Fruit fly (Drosophila melanogaster) whole organism, embryonic: Measurements from ENCODE around the gene CG11596.

Experiments
- B-H2 ChIP-seq: fragments of 200-800 bp; sonication (Bioruptor generic); optimal IDR thresholded peaks from 2 replicates; lab custom pipeline; 2018; ENCODE audit warnings: missing biosample characterization, mild to moderate bottlenecking, missing genetic modification characterization
- Bteb2 ChIP-seq: fragments of 200-800 bp; sonication (Bioruptor generic); optimal IDR thresholded peaks from 2 replicates; lab custom pipeline; 2016; ENCODE audit warnings: missing biosample characterization, missing genetic modification characterization
- CG14860 ChIP-seq: fragments of 200-800 bp; sonication (Bioruptor generic); IDR thresholded peaks from 3 replicates; pipeline ENCODE4 v1.3.6; 2022; ENCODE audit warnings: missing biosample characterization, missing genetic modification characterization; ENCODE audit not compliant: partially characterized antibody
- CG15011 ChIP-seq: fragments of 200-800 bp; sonication (Bioruptor generic); optimal IDR thresholded peaks from 3 replicates; lab custom pipeline; 2018; ENCODE audit warnings: missing biosample characterization, mild to moderate bottlenecking, missing genetic modification characterization
- CG15269 ChIP-seq: fragments of 200-800 bp; sonication (Bioruptor generic); optimal IDR thresholded peaks from 2 replicates; lab custom pipeline; 2018; ENCODE audit warnings: missing biosample characterization, mild to moderate bottlenecking, missing genetic modification characterization, moderate library complexity
- CG15514 ChIP-seq: fragments of 200-800 bp; sonication (Bioruptor generic); optimal IDR thresholded peaks from 3 replicates; lab custom pipeline; 2017; ENCODE audit warnings: missing biosample characterization, missing genetic modification characterization, mild to moderate bottlenecking, moderate library complexity, missing genetic modification reagents
- CG15696 ChIP-seq: fragments of 200-800 bp; sonication (Bioruptor generic); optimal IDR thresholded peaks from 2 replicates; lab custom pipeline; 2019; ENCODE audit warnings: missing biosample characterization, mild to moderate bottlenecking, missing genetic modification characterization, moderate library complexity
- CG18599 ChIP-seq: fragments of 200-800 bp; sonication (Bioruptor generic); optimal IDR thresholded peaks from 3 replicates; lab custom pipeline; 2017; ENCODE audit warnings: missing biosample characterization, missing genetic modification characterization, mild to moderate bottlenecking, moderate library complexity, missing genetic modification reagents
- CG2116 ChIP-seq: fragments of 200-800 bp; sonication (Bioruptor generic); optimal IDR thresholded peaks from 3 replicates; lab custom pipeline; 2018; ENCODE audit warnings: missing biosample characterization, mild to moderate bottlenecking, missing genetic modification characterization
- CG33557 ChIP-seq: fragments of 200-800 bp; sonication (Bioruptor generic); optimal IDR thresholded peaks from 2 replicates; lab custom pipeline; 2019; ENCODE audit warnings: missing biosample characterization, mild to moderate bottlenecking, missing genetic modification characterization, moderate library complexity
- CG4617 ChIP-seq: fragments of 200-800 bp; sonication (Bioruptor generic); optimal IDR thresholded peaks from 3 replicates; lab custom pipeline; 2016; ENCODE audit warnings: missing biosample characterization, missing genetic modification characterization, borderline replicate concordance
- CG9215 ChIP-seq: fragments of 200-800 bp; sonication (Bioruptor generic); IDR thresholded peaks from 2 replicates; pipeline ENCODE4 v1.3.6; 2022; ENCODE audit warnings: missing biosample characterization, missing genetic modification characterization
- D19A ChIP-seq: fragments of 200-800 bp; optimal IDR thresholded peaks from 3 replicates; lab custom pipeline; 2019; ENCODE audit warnings: missing biosample characterization, mild to moderate bottlenecking, missing genetic modification characterization, moderate library complexity
- Dbx ChIP-seq: fragments of 200-800 bp; sonication (Bioruptor generic); IDR thresholded peaks from 3 replicates; pipeline ENCODE4 v1.3.6; 2022; ENCODE audit warnings: missing biosample characterization, missing genetic modification characterization
- Dll ChIP-seq: fragments of 200-800 bp; sonication (Bioruptor generic); IDR thresholded peaks from 4 replicates; pipeline ENCODE4 v1.3.6; 2022; ENCODE audit warnings: missing biosample characterization, missing genetic modification characterization; ENCODE audit not compliant: partially characterized antibody
- Eip74EF ChIP-seq, 2 experiments: fragments of 200-800 bp in 1 of 2; fragments of >200 bp in 1 of 2; sonication (Bioruptor generic) in 1 of 2; optimal IDR thresholded peaks; 2 replicates each; lab custom pipeline; 2017 to 2019; ENCODE audit warnings: missing biosample characterization in 2 of 2, missing genetic modification characterization in 2 of 2, mild to moderate bottlenecking in 1 of 2, moderate library complexity in 1 of 2
- Ets65A ChIP-seq: fragments of 200-800 bp; sonication (Bioruptor generic); peaks from one replicate; lab custom pipeline; 2016; ENCODE audit warnings: missing biosample characterization, missing genetic modification characterization
- H15 ChIP-seq: fragments of 200-800 bp; sonication (Bioruptor generic); IDR thresholded peaks from 3 replicates; pipeline ENCODE4 v1.3.6; 2022; ENCODE audit warnings: missing biosample characterization, missing genetic modification characterization
- Hr3 ChIP-seq: fragments of 200-800 bp; sonication (Bioruptor generic); optimal IDR thresholded peaks from 3 replicates; lab custom pipeline; 2016; ENCODE audit warnings: missing biosample characterization, missing genetic modification characterization
- Hr78 ChIP-seq, 2 experiments: fragments of 200-800 bp in 1 of 2; fragments of >200 bp in 1 of 2; sonication (Bioruptor generic) in 1 of 2; optimal IDR thresholded peaks; 2 replicates each; lab custom pipeline; 2017 to 2019; ENCODE audit warnings: missing biosample characterization in 2 of 2, missing genetic modification characterization in 2 of 2, mild to moderate bottlenecking in 1 of 2, moderate library complexity in 1 of 2
- Jarid2 ChIP-seq: fragments of 200-800 bp; sonication (Bioruptor generic); optimal IDR thresholded peaks from 3 replicates; lab custom pipeline; 2017; ENCODE audit warnings: mild to moderate bottlenecking, missing biosample characterization, missing genetic modification reagents, missing genetic modification characterization
- Nf-YA ChIP-seq: fragments of 200-800 bp; sonication (Bioruptor generic); IDR thresholded peaks from 2 replicates; pipeline ENCODE4 v1.3.6; 2022; ENCODE audit warnings: missing biosample characterization, missing genetic modification characterization
- Optix ChIP-seq: fragments of 200-800 bp; sonication (Bioruptor generic); IDR thresholded peaks from 3 replicates; pipeline ENCODE4 v1.3.6; 2022; ENCODE audit warnings: missing biosample characterization, missing genetic modification characterization
- Ptx1 ChIP-seq: fragments of 200-800 bp; sonication (Bioruptor generic); IDR thresholded peaks from 2 replicates; pipeline ENCODE4 v1.3.6; 2022; ENCODE audit warnings: missing biosample characterization, missing genetic modification characterization
- Ravus ChIP-seq: fragments of 200-800 bp; sonication (Bioruptor generic); IDR thresholded peaks from 2 replicates; pipeline ENCODE4 v1.3.6; 2022; ENCODE audit warnings: missing biosample characterization, missing genetic modification characterization
- Six4 ChIP-seq: fragments of 200-800 bp; sonication (Bioruptor generic); optimal IDR thresholded peaks from 2 replicates; lab custom pipeline; 2016; ENCODE audit warnings: missing biosample characterization, missing genetic modification characterization
- TFAM ChIP-seq: fragments of 200-800 bp; sonication (Bioruptor generic); optimal IDR thresholded peaks from 2 replicates; lab custom pipeline; 2017; ENCODE audit warnings: missing biosample characterization, missing genetic modification characterization, inconsistent platforms
- Vsx1 ChIP-seq: fragments of 200-800 bp; sonication (Bioruptor generic); optimal IDR thresholded peaks from 2 replicates; lab custom pipeline; 2017; ENCODE audit warnings: missing biosample characterization, mild to moderate bottlenecking, missing genetic modification characterization, missing genetic modification reagents
- al ChIP-seq: fragments of 200-800 bp; sonication (Bioruptor generic); IDR thresholded peaks from 2 replicates; pipeline ENCODE4 v1.3.6; 2022; ENCODE audit warnings: missing biosample characterization, missing genetic modification characterization
- amos ChIP-seq: fragments of 200-800 bp; sonication (Bioruptor generic); IDR thresholded peaks from 2 replicates; pipeline ENCODE4 v1.3.6; 2022; ENCODE audit warnings: missing biosample characterization, missing genetic modification characterization; ENCODE audit not compliant: partially characterized antibody
- cg ChIP-seq: fragments of 200-800 bp; sonication (Bioruptor generic); optimal IDR thresholded peaks from 3 replicates; lab custom pipeline; 2019; ENCODE audit warnings: missing biosample characterization, mild to moderate bottlenecking, missing genetic modification characterization, moderate library complexity
- da ChIP-seq: fragments of 200-800 bp; sonication (Bioruptor generic); optimal IDR thresholded peaks from 2 replicates; lab custom pipeline; 2016; ENCODE audit warnings: missing biosample characterization, missing genetic modification characterization
- dpn ChIP-seq, 2 experiments: fragments of 200-800 bp; sonication (Bioruptor generic); optimal IDR thresholded peaks; 3 replicates each; lab custom pipeline; 2016; ENCODE audit warnings: missing biosample characterization in 2 of 2, missing genetic modification characterization in 2 of 2
- gce ChIP-seq: fragments of 200-800 bp; sonication (Bioruptor generic); IDR thresholded peaks from 3 replicates; pipeline ENCODE4 v1.3.6; 2022; ENCODE audit warnings: missing biosample characterization, missing genetic modification characterization
- gsb ChIP-seq: fragments of 200-800 bp; sonication (Bioruptor generic); IDR thresholded peaks from 2 replicates; pipeline ENCODE4 v1.3.6; 2022; ENCODE audit warnings: missing biosample characterization, missing genetic modification characterization
- ham ChIP-seq: fragments of 200-800 bp; sonication (Bioruptor generic); IDR thresholded peaks from 2 replicates; pipeline ENCODE4 v1.3.6; 2022; ENCODE audit warnings: missing biosample characterization, missing genetic modification characterization
- kay ChIP-seq: fragments of 200-800 bp; sonication (Bioruptor generic); optimal IDR thresholded peaks from 2 replicates; lab custom pipeline; 2016; ENCODE audit warnings: missing biosample characterization, missing genetic modification characterization
- lab ChIP-seq: fragments of 200-800 bp; sonication (Bioruptor generic); optimal IDR thresholded peaks from 3 replicates; lab custom pipeline; 2017; ENCODE audit warnings: missing biosample characterization, missing genetic modification characterization, mild to moderate bottlenecking, moderate library complexity, missing genetic modification reagents
- lmd ChIP-seq: fragments of 200-800 bp; sonication (Bioruptor generic); IDR thresholded peaks from 2 replicates; pipeline ENCODE4 v1.3.6; 2022; ENCODE audit warnings: missing biosample characterization, missing genetic modification characterization
- luna ChIP-seq: fragments of 200-800 bp; sonication (Bioruptor generic); optimal IDR thresholded peaks from 2 replicates; lab custom pipeline; 2016; ENCODE audit warnings: missing biosample characterization, missing genetic modification characterization
- nau ChIP-seq: fragments of 200-800 bp; sonication (Bioruptor generic); optimal IDR thresholded peaks from 3 replicates; lab custom pipeline; 2017; ENCODE audit warnings: missing biosample characterization, mild to moderate bottlenecking, missing genetic modification characterization, missing genetic modification reagents
- otp ChIP-seq: fragments of 200-800 bp; sonication (Bioruptor generic); IDR thresholded peaks from 3 replicates; pipeline ENCODE4, ENCODE4 v1.3.6; 2022; ENCODE audit warnings: missing biosample characterization, missing genetic modification characterization
- pita ChIP-seq: fragments of 200-800 bp; sonication (Bioruptor generic); optimal IDR thresholded peaks from 2 replicates; lab custom pipeline; 2017; ENCODE audit warnings: missing biosample characterization, mild to moderate bottlenecking, missing genetic modification characterization
- sd ChIP-seq: fragments of 200-800 bp; sonication (Bioruptor generic); optimal IDR thresholded peaks from 3 replicates; lab custom pipeline; 2018; ENCODE audit warnings: missing biosample characterization, mild to moderate bottlenecking, missing genetic modification characterization, moderate library complexity
- sima ChIP-seq: fragments of 200-800 bp; sonication (Bioruptor generic); optimal IDR thresholded peaks from 2 replicates; lab custom pipeline; 2016; ENCODE audit warnings: missing biosample characterization, missing genetic modification characterization
- sr ChIP-seq: fragments of 200-800 bp; sonication (Bioruptor generic); IDR thresholded peaks from 3 replicates; pipeline ENCODE4 v1.3.6; 2022; ENCODE audit warnings: missing biosample characterization, missing genetic modification characterization
- stc ChIP-seq: fragments of 200-800 bp; sonication (Bioruptor generic); IDR thresholded peaks from 2 replicates; pipeline ENCODE4 v1.3.6; 2022; ENCODE audit warnings: missing biosample characterization, missing genetic modification characterization
- tio ChIP-seq: fragments of 200-800 bp; sonication (Bioruptor generic); optimal IDR thresholded peaks from 2 replicates; lab custom pipeline; 2017; ENCODE audit warnings: missing biosample characterization, missing genetic modification characterization, inconsistent platforms
- trem ChIP-seq: fragments of 200-800 bp; optimal IDR thresholded peaks from 3 replicates; lab custom pipeline; 2019; ENCODE audit warnings: missing biosample characterization, mild to moderate bottlenecking, missing genetic modification characterization, moderate library complexity
- twi ChIP-seq: fragments of 200-800 bp; optimal IDR thresholded peaks from 2 replicates; lab custom pipeline; 2019; ENCODE audit warnings: missing biosample characterization, mild to moderate bottlenecking, missing genetic modification characterization, moderate library complexity

CG11596 gene

DNA sequence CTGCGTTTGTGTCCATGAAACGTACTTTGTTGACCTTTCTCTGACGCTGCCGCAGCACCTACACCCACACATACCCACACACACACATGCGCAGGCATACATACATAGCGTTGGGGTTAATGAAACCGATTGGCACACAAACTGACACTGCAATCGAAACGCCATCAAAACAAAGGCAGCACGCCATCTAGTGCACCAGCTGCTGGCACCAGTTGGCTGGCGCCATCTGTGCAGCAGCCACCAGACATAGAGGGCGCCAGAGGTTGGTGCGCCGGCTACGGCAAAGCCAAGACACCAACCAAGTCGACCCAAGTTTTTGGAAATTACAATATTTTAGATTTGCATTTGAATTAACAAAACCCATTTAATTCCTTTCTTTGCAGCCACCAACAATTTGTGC lies 25.4 kb downstream of the CG11596 start (continued):
- TF ChIP-seq Ptx1, result peak; percentile 88
- no peak for TF ChIP-seq Six4 (GFP tag; lab: Kevin White, UChicago)
- no peak for TF ChIP-seq Vsx1
- TF ChIP-seq stc (GFP tag; lab: Robert Waterston, UW), result no peak
- peak; percentile 92 for TF ChIP-seq pita (GFP tag; lab: Kevin White, UChicago)
- TF ChIP-seq lmd (GFP tag; lab: Robert Waterston, UW), result peak; percentile 86
- TF ChIP-seq CG15514 (GFP tag; lab: Kevin White, UChicago), result peak; percentile 61
- no peak for TF ChIP-seq Bteb2
- TF ChIP-seq TFAM (GFP tag; lab: Kevin White, UChicago), result no peak
- no peak for TF ChIP-seq sima (GFP tag; lab: Kevin White, UChicago)
- TF ChIP-seq nau (GFP tag; lab: Kevin White, UChicago), result no peak
- TF ChIP-seq H15 (GFP tag; lab: Robert Waterston, UW), result peak; percentile 68; the same call in 2 of the 3 replicates
- peak; percentile 29 for TF ChIP-seq lab
- no peak for TF ChIP-seq CG14860 (GFP tag; lab: Robert Waterston, UW)
- TF ChIP-seq kay (GFP tag; lab: Kevin White, UChicago), result peak; percentile 22
- TF ChIP-seq trem (tag; lab: Kevin White, UChicago), result peak; percentile 59
- TF ChIP-seq otp, result peak; percentile 48; the same call in 1 of the 3 replicates
- peak; percentile 17 for TF ChIP-seq twi (tag; lab: Kevin White, UChicago)
- TF ChIP-seq sr (GFP tag; lab: Robert Waterston, UW), result peak; percentile 51; the same call in 2 of the 3 replicates
- peak; percentile 3 for TF ChIP-seq sd (tag; lab: Kevin White, UChicago)
- no peak for TF ChIP-seq CG15011 (GFP tag; lab: Kevin White, UChicago)
- TF ChIP-seq tio (GFP tag; lab: Kevin White, UChicago), result no peak
- TF ChIP-seq CG2116, result peak; percentile 57
- no peak for TF ChIP-seq Nf-YA (GFP tag; lab: Robert Waterston, UW)
- TF ChIP-seq Jarid2 (GFP tag; lab: Kevin White, UChicago), result peak; percentile 47
- peak; percentile 75 for TF ChIP-seq da (GFP tag; lab: Kevin White, UChicago)
- peak; percentile 90 for TF ChIP-seq Dbx (GFP tag; lab: Robert Waterston, UW)
- peak; percentile 26 for TF ChIP-seq B-H2
- TF ChIP-seq Ravus (GFP tag; lab: Robert Waterston, UW), result no peak
- TF ChIP-seq ham (GFP tag; lab: Robert Waterston, UW), result no peak
- no peak for TF ChIP-seq CG15269 (tag; lab: Kevin White, UChicago)
- no peak for TF ChIP-seq Dll (GFP tag; lab: Robert Waterston, UW)
- 0 out of 3 replicates have a peak, but pooled peaks have one; percentile 39 for TF ChIP-seq gce (GFP tag; lab: Robert Waterston, UW)
- peak; percentile 83 for TF ChIP-seq CG15696 (tag; lab: Kevin White, UChicago)
- TF ChIP-seq Hr78 (GFP tag; optimal IDR thresholded peaks at IDR 0.05; lab: Kevin White, UChicago), result peak in 1 of 2 experiments; percentile 85
- peak; percentile 27 for TF ChIP-seq CG4617
- peak; percentile 46; the same call in 1 of the 3 replicates for TF ChIP-seq Optix (GFP tag; lab: Robert Waterston, UW)
- peak; percentile 97 for TF ChIP-seq Ets65A (GFP tag; lab: Kevin White, UChicago)
- peak; percentile 56 for TF ChIP-seq gsb (GFP tag; lab: Robert Waterston, UW)
- TF ChIP-seq amos, result no peak
- peak; percentile 77 for TF ChIP-seq CG9215
- peak; percentile 40 for TF ChIP-seq luna
- no peak for TF ChIP-seq CG33557 (GFP tag; lab: Kevin White, UChicago)
- peak; percentile 83 to 84 for TF ChIP-seq dpn (GFP tag; optimal IDR thresholded peaks at IDR 0.05; lab: Kevin White, UChicago)
- TF ChIP-seq cg, result peak; percentile 82
- peak; percentile 70 for TF ChIP-seq Hr3 (GFP tag; lab: Kevin White, UChicago)
- peak; percentile 24 for TF ChIP-seq CG18599
- 0 out of 2 replicates have a peak, but pooled peaks have one; percentile 20 for TF ChIP-seq al (GFP tag; lab: Robert Waterston, UW)
- no peak for TF ChIP-seq Eip74EF (GFP tag; optimal IDR thresholded peaks at IDR 0.05; lab: Kevin White, UChicago)
- TF ChIP-seq D19A, result no peak
